Fruit fly (Drosophila melanogaster) whole organism, embryonic: Measurements from ENCODE around the gene CG15550.

Source experiments
- Awh ChIP-seq: fragments of 200-800 bp; sonication (Bioruptor generic); IDR thresholded peaks from 2 replicates; pipeline ENCODE4, ENCODE4 v1.3.6; 2022; ENCODE audit warnings: missing biosample characterization, missing genetic modification characterization
- CG1024 ChIP-seq: fragments of 200-800 bp; sonication (Bioruptor generic); IDR thresholded peaks from 2 replicates; pipeline ENCODE4 v1.3.6; 2022; ENCODE audit warnings: missing biosample characterization, missing genetic modification characterization
- CG11093 ChIP-seq: fragments of 200-800 bp; sonication (Bioruptor generic); IDR thresholded peaks from 3 replicates; pipeline ENCODE4 v1.3.6; 2022; ENCODE audit warnings: missing biosample characterization, missing genetic modification characterization
- CG12659 ChIP-seq: fragments of 200-800 bp; sonication (Bioruptor generic); optimal IDR thresholded peaks from 3 replicates; lab custom pipeline; 2017; ENCODE audit warnings: mild to moderate bottlenecking, missing biosample characterization, missing genetic modification reagents, missing genetic modification characterization
- CG12942 ChIP-seq: fragments of 200-800 bp; sonication (Bioruptor generic); optimal IDR thresholded peaks from 3 replicates; lab custom pipeline; 2016; ENCODE audit warnings: missing biosample characterization, missing genetic modification characterization
- CG13296 ChIP-seq: fragments of 200-800 bp; sonication (Bioruptor generic); optimal IDR thresholded peaks from 3 replicates; lab custom pipeline; 2018; ENCODE audit warnings: missing biosample characterization, mild to moderate bottlenecking, missing genetic modification characterization
- CG13424 ChIP-seq: fragments of 200-800 bp; sonication (Bioruptor generic); optimal IDR thresholded peaks from 2 replicates; lab custom pipeline; 2019; ENCODE audit warnings: missing biosample characterization, mild to moderate bottlenecking, missing genetic modification characterization, moderate library complexity
- CG14965 ChIP-seq: fragments of 200-800 bp; sonication (Bioruptor generic); optimal IDR thresholded peaks from 2 replicates; lab custom pipeline; 2016; ENCODE audit warnings: missing biosample characterization, missing genetic modification characterization, borderline replicate concordance
- CG15073 ChIP-seq: fragments of 200-800 bp; sonication (Bioruptor generic); optimal IDR thresholded peaks from 2 replicates; lab custom pipeline; 2016; ENCODE audit warnings: missing biosample characterization, missing genetic modification characterization
- CG15479 ChIP-seq: fragments of 200-800 bp; sonication (Bioruptor generic); optimal IDR thresholded peaks from 3 replicates; lab custom pipeline; 2019; ENCODE audit warnings: missing biosample characterization, mild to moderate bottlenecking, missing genetic modification characterization, moderate library complexity
- CG17328 ChIP-seq: fragments of 200-800 bp; sonication (Bioruptor generic); IDR thresholded peaks from 2 replicates; pipeline ENCODE4 v1.3.6; 2022; ENCODE audit warnings: missing biosample characterization, missing genetic modification characterization
- CG17912 ChIP-seq: fragments of 200-800 bp; sonication (Bioruptor generic); optimal IDR thresholded peaks from 2 replicates; lab custom pipeline; 2018; ENCODE audit warnings: missing biosample characterization, mild to moderate bottlenecking, missing genetic modification characterization
- CG2120 ChIP-seq: fragments of 200-800 bp; sonication (Bioruptor generic); optimal IDR thresholded peaks from 3 replicates; lab custom pipeline; 2016; ENCODE audit warnings: missing biosample characterization, missing genetic modification characterization
- CG2199 ChIP-seq: fragments of 200-800 bp; sonication (Bioruptor generic); IDR thresholded peaks from 3 replicates; pipeline ENCODE4 v1.3.6; 2022; ENCODE audit warnings: missing biosample characterization, missing genetic modification characterization
- CG30431 ChIP-seq: fragments of 200-800 bp; sonication (Bioruptor generic); optimal IDR thresholded peaks from 2 replicates; lab custom pipeline; 2017; ENCODE audit warnings: missing biosample characterization, missing genetic modification characterization
- CG32767 ChIP-seq: fragments of 200-800 bp; sonication (Bioruptor generic); IDR thresholded peaks from 2 replicates; pipeline ENCODE4 v1.3.6; 2022; ENCODE audit warnings: missing biosample characterization, missing genetic modification characterization
- CG5180 ChIP-seq: fragments of 200-800 bp; sonication (Bioruptor generic); optimal IDR thresholded peaks from 3 replicates; lab custom pipeline; 2017; ENCODE audit warnings: missing biosample characterization, missing genetic modification characterization, mild to moderate bottlenecking, moderate library complexity, missing genetic modification reagents
- CG6813 ChIP-seq: fragments of 200-800 bp; sonication (Bioruptor generic); optimal IDR thresholded peaks from 2 replicates; lab custom pipeline; 2017; ENCODE audit warnings: missing biosample characterization, missing genetic modification characterization, mild to moderate bottlenecking, moderate library complexity, missing genetic modification reagents
- CG7357 ChIP-seq: fragments of 200-800 bp; sonication (Bioruptor generic); IDR thresholded peaks from 3 replicates; pipeline ENCODE4 v1.3.6; 2022; ENCODE audit warnings: missing biosample characterization, missing genetic modification characterization
- CG7556 ChIP-seq: fragments of 200-800 bp; sonication (Bioruptor generic); optimal IDR thresholded peaks from 2 replicates; lab custom pipeline; 2017; ENCODE audit warnings: missing biosample characterization, mild to moderate bottlenecking, missing genetic modification characterization
- CG8924 ChIP-seq: fragments of 200-800 bp; optimal IDR thresholded peaks from 3 replicates; lab custom pipeline; 2019; ENCODE audit warnings: missing biosample characterization, mild to moderate bottlenecking, missing genetic modification characterization, moderate library complexity
- HHEX ChIP-seq: fragments of 200-800 bp; sonication (Bioruptor generic); optimal IDR thresholded peaks from 3 replicates; lab custom pipeline; 2017; ENCODE audit warnings: missing biosample characterization, mild to moderate bottlenecking, missing genetic modification characterization, missing genetic modification reagents
- Hand ChIP-seq: fragments of 200-800 bp; sonication (Bioruptor generic); optimal IDR thresholded peaks from 2 replicates; lab custom pipeline; 2017; ENCODE audit warnings: mild to moderate bottlenecking, missing biosample characterization, missing genetic modification reagents, missing genetic modification characterization
- Max ChIP-seq: fragments of 200-800 bp; sonication (Bioruptor generic); optimal IDR thresholded peaks from 2 replicates; lab custom pipeline; 2016; ENCODE audit warnings: missing biosample characterization, mild to moderate bottlenecking, missing genetic modification characterization
- Pdp1 ChIP-seq, 2 experiments: fragments of 200-800 bp; sonication (Bioruptor generic); optimal IDR thresholded peaks; 3 replicates each; lab custom pipeline; 2016; ENCODE audit warnings: missing biosample characterization in 2 of 2, missing genetic modification characterization in 2 of 2, mild to moderate bottlenecking in 1 of 2, moderate library complexity in 1 of 2
- Side ChIP-seq: fragments of 200-800 bp; sonication (Bioruptor generic); optimal IDR thresholded peaks from 2 replicates; lab custom pipeline; 2016; ENCODE audit warnings: missing biosample characterization, missing genetic modification characterization
- Sry-δ ChIP-seq: fragments of 200-800 bp; sonication (Bioruptor generic); optimal IDR thresholded peaks from 2 replicates; lab custom pipeline; 2016; ENCODE audit warnings: missing biosample characterization, missing genetic modification characterization
- aop ChIP-seq: fragments of 200-800 bp; sonication (Bioruptor generic); IDR thresholded peaks from 2 replicates; pipeline ENCODE4 v1.3.6; 2022; ENCODE audit warnings: missing biosample characterization, missing genetic modification characterization
- bab2 ChIP-seq: fragments of 200-800 bp; sonication (Bioruptor generic); optimal IDR thresholded peaks from 2 replicates; lab custom pipeline; 2016; ENCODE audit warnings: missing biosample characterization, missing genetic modification characterization
- bigmax ChIP-seq: fragments of 200-800 bp; sonication (Bioruptor generic); optimal IDR thresholded peaks from 2 replicates; lab custom pipeline; 2018; ENCODE audit warnings: missing biosample characterization, mild to moderate bottlenecking, missing genetic modification characterization
- bowl ChIP-seq: fragments of 200-800 bp; sonication (Bioruptor generic); IDR thresholded peaks from 2 replicates; pipeline ENCODE4 v1.3.6; 2022; ENCODE audit warnings: missing biosample characterization, missing genetic modification characterization
- cad ChIP-seq: fragments of >200 bp; optimal IDR thresholded peaks from 2 replicates; lab custom pipeline; 2017; ENCODE audit warnings: missing biosample characterization, missing genetic modification characterization
- crol ChIP-seq: fragments of 200-800 bp; sonication (Bioruptor generic); IDR thresholded peaks from 2 replicates; pipeline ENCODE4 v1.3.6; 2022; ENCODE audit warnings: missing biosample characterization, missing genetic modification characterization
- disco-r ChIP-seq: fragments of 200-800 bp; sonication (Bioruptor generic); optimal IDR thresholded peaks from 2 replicates; lab custom pipeline; 2016; ENCODE audit warnings: missing biosample characterization, missing genetic modification characterization
- ewg ChIP-seq: fragments of 200-800 bp; sonication (Bioruptor generic); optimal IDR thresholded peaks from 3 replicates; lab custom pipeline; 2017; ENCODE audit warnings: mild to moderate bottlenecking, missing biosample characterization, missing genetic modification reagents, missing genetic modification characterization
- exex ChIP-seq: fragments of 200-800 bp; sonication (Bioruptor generic); optimal IDR thresholded peaks from 4 replicates; lab custom pipeline; 2018; ENCODE audit warnings: missing biosample characterization, mild to moderate bottlenecking, missing genetic modification characterization, moderate library complexity
- gcm2 ChIP-seq: fragments of 200-800 bp; sonication (Bioruptor generic); optimal IDR thresholded peaks from 2 replicates; lab custom pipeline; 2016; ENCODE audit warnings: missing biosample characterization, missing genetic modification characterization
- grn ChIP-seq: fragments of 200-800 bp; sonication (Bioruptor generic); optimal IDR thresholded peaks from 3 replicates; lab custom pipeline; 2017; ENCODE audit warnings: missing biosample characterization, missing genetic modification characterization
- ken ChIP-seq: fragments of 200-800 bp; sonication (Bioruptor generic); IDR thresholded peaks from 3 replicates; pipeline ENCODE4 v1.3.6; 2022; ENCODE audit warnings: missing biosample characterization, missing genetic modification characterization
- lab ChIP-seq: fragments of 200-800 bp; sonication (Bioruptor generic); optimal IDR thresholded peaks from 3 replicates; lab custom pipeline; 2017; ENCODE audit warnings: missing biosample characterization, missing genetic modification characterization, mild to moderate bottlenecking, moderate library complexity, missing genetic modification reagents
- lbe ChIP-seq: fragments of 200-800 bp; sonication (Bioruptor generic); optimal IDR thresholded peaks from 2 replicates; lab custom pipeline; 2016; ENCODE audit warnings: missing biosample characterization, mild to moderate bottlenecking, missing genetic modification characterization
- lmd ChIP-seq: fragments of 200-800 bp; sonication (Bioruptor generic); IDR thresholded peaks from 2 replicates; pipeline ENCODE4 v1.3.6; 2022; ENCODE audit warnings: missing biosample characterization, missing genetic modification characterization
- nmo ChIP-seq: fragments of 200-800 bp; sonication (Bioruptor generic); optimal IDR thresholded peaks from 2 replicates; lab custom pipeline; 2018; ENCODE audit warnings: missing biosample characterization, mild to moderate bottlenecking, missing genetic modification characterization, moderate library complexity
- odd ChIP-seq: fragments of 200-800 bp; sonication (Bioruptor generic); optimal IDR thresholded peaks from 2 replicates; lab custom pipeline; 2017; ENCODE audit warnings: missing biosample characterization, mild to moderate bottlenecking, missing genetic modification characterization
- p53 ChIP-seq: fragments of 200-800 bp; sonication (Bioruptor generic); optimal IDR thresholded peaks from 2 replicates; lab custom pipeline; 2016; ENCODE audit warnings: missing biosample characterization, missing genetic modification characterization
- pros ChIP-seq: fragments of 200-800 bp; sonication (Bioruptor generic); optimal IDR thresholded peaks from 3 replicates; lab custom pipeline; 2019; ENCODE audit warnings: missing biosample characterization, mild to moderate bottlenecking, missing genetic modification characterization, moderate library complexity
- stwl ChIP-seq: fragments of 200-800 bp; sonication (Bioruptor generic); optimal IDR thresholded peaks from 3 replicates; lab custom pipeline; 2018; ENCODE audit warnings: missing biosample characterization, mild to moderate bottlenecking, missing genetic modification characterization, moderate library complexity
- sug ChIP-seq: fragments of 200-800 bp; optimal IDR thresholded peaks from 2 replicates; lab custom pipeline; 2019; ENCODE audit warnings: missing biosample characterization, mild to moderate bottlenecking, missing genetic modification characterization, moderate library complexity
- tap ChIP-seq: fragments of 200-800 bp; optimal IDR thresholded peaks from 3 replicates; lab custom pipeline; 2019; ENCODE audit warnings: missing biosample characterization, mild to moderate bottlenecking, missing genetic modification characterization, moderate library complexity
- ttk ChIP-seq: fragments of 200-800 bp; sonication (Bioruptor generic); IDR thresholded peaks from 2 replicates; pipeline ENCODE4 v2.1.2; 2022; ENCODE audit warnings: missing biosample characterization, missing genetic modification characterization
- tup ChIP-seq: fragments of 200-800 bp; sonication (Bioruptor generic); optimal IDR thresholded peaks from 2 replicates; lab custom pipeline; 2016; ENCODE audit warnings: missing biosample characterization, mild to moderate bottlenecking, missing genetic modification characterization, moderate library complexity
- twi ChIP-seq: fragments of 200-800 bp; optimal IDR thresholded peaks from 2 replicates; lab custom pipeline; 2019; ENCODE audit warnings: missing biosample characterization, mild to moderate bottlenecking, missing genetic modification characterization, moderate library complexity
- yki ChIP-seq: fragments of >200 bp; optimal IDR thresholded peaks from 3 replicates; lab custom pipeline; 2018
- zfh2 ChIP-seq: fragments of 200-800 bp; sonication (Bioruptor generic); optimal IDR thresholded peaks from 2 replicates; lab custom pipeline; 2016; ENCODE audit warnings: missing biosample characterization, missing genetic modification characterization

CG15550 gene

DNA sequence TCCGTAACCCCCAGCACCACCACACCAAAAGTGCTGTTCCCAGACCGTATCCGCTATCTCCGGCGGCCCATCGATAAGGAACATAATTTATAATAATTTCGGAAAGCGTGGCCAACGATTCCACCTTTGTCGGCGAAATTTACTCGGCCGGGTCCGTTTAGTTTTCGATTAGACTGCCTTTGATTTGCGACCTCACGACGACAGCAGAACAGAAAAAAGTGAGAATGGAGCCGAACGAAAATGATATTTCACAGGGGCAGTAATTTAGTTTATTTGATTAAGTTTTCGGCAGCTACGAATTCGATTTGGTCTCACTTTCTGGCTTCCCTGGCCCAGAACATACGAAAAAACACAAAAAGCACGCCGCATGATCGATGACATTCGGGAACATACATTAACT, 13.3 kb downstream of the CG15550 start (continued):
- no peak for TF ChIP-seq lbe (GFP tag; lab: Kevin White, UChicago)
- no peak for TF ChIP-seq nmo (GFP tag; lab: Kevin White, UChicago)
- TF ChIP-seq ewg (GFP tag; lab: Kevin White, UChicago) = no peak
- TF ChIP-seq stwl (tag; lab: Kevin White, UChicago) = no peak
- TF ChIP-seq yki = no peak
- no peak for TF ChIP-seq p53 (GFP tag; lab: Kevin White, UChicago)
- TF ChIP-seq ken (GFP tag; lab: Robert Waterston, UW) = no peak
- no peak for TF ChIP-seq Hand (GFP tag; lab: Kevin White, UChicago)
- TF ChIP-seq zfh2 (GFP tag; lab: Kevin White, UChicago) = no peak
- TF ChIP-seq CG13296 (GFP tag; lab: Kevin White, UChicago) = no peak
- TF ChIP-seq CG12942 (GFP tag; lab: Kevin White, UChicago) = no peak
- TF ChIP-seq Awh (GFP tag; lab: Robert Waterston, UW) = no peak
- no peak for TF ChIP-seq aop (GFP tag; lab: Robert Waterston, UW)
- peak; percentile 48 for TF ChIP-seq sug (tag; lab: Kevin White, UChicago)
- TF ChIP-seq bowl = no peak
- no peak for TF ChIP-seq disco-r
- no peak for TF ChIP-seq CG11093 (GFP tag; lab: Robert Waterston, UW)
- no peak for TF ChIP-seq tup (GFP tag; lab: Kevin White, UChicago)
- TF ChIP-seq odd (GFP tag; lab: Kevin White, UChicago) = no peak
- TF ChIP-seq CG5180 (GFP tag; lab: Kevin White, UChicago) = no peak
- TF ChIP-seq exex = peak; percentile 85
- no peak for TF ChIP-seq Side (GFP tag; lab: Kevin White, UChicago)
- no peak for TF ChIP-seq CG2199 (GFP tag; lab: Robert Waterston, UW)
- no peak for TF ChIP-seq lmd
- no peak for TF ChIP-seq bigmax (GFP tag; lab: Kevin White, UChicago)
- no peak for TF ChIP-seq CG14965 (GFP tag; lab: Kevin White, UChicago)
- TF ChIP-seq bab2 (GFP tag; lab: Kevin White, UChicago) = no peak
- TF ChIP-seq Max = no peak
- TF ChIP-seq Sry-δ = no peak
- TF ChIP-seq CG2120 = no peak
- no peak for TF ChIP-seq CG17328
- TF ChIP-seq lab (GFP tag; lab: Kevin White, UChicago) = peak; percentile 79
- TF ChIP-seq, all 482 proteins: peak for 6

DNA sequence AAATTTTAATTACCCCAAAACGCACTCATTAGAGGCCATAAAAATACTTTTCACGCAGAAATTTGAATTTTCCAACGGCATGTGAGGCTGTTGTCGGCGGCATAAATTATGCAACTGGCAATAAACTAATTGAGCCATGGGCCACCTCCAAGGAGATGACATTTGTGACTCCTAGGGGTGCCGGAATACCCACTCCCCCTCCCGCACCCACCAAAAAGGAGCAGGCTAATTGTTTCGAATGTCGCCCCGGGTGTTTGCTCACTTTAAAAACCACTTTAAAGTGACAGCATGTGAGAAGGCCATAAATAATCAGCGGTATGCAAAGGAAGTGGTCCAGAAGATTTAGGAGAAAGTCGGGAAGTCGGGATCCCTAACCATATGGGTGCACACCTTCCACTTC, 14.5 kb downstream of the CG15550 start:
- TF ChIP-seq CG32767 (no peak), tap (tag; lab: Kevin White, UChicago) (no peak), CG7357 (GFP tag; lab: Robert Waterston, UW) (no peak), CG12659 (GFP tag; lab: Kevin White, UChicago) (no peak), HHEX (GFP tag; lab: Kevin White, UChicago) (no peak), ttk (no peak), CG17912 (no peak), CG6813 (GFP tag; lab: Kevin White, UChicago) (no peak), crol (GFP tag; lab: Robert Waterston, UW) (peak; percentile 52; the same call in 1 of the 2 replicates), grn (GFP tag; lab: Kevin White, UChicago) (no peak), CG15073 (GFP tag; lab: Kevin White, UChicago) (no peak), CG13424 (tag; lab: Kevin White, UChicago) (no peak), CG30431 (GFP tag; lab: Kevin White, UChicago) (no peak), CG1024 (GFP tag; lab: Robert Waterston, UW) (no peak), twi (peak; percentile 59), CG8924 (tag; lab: Kevin White, UChicago) (no peak), pros (GFP tag; lab: Kevin White, UChicago) (no peak), CG15479 (no peak), Pdp1 (GFP tag; optimal IDR thresholded peaks at IDR 0.05; lab: Kevin White, UChicago) (peak in 1 of 2 experiments; percentile 32), CG7556 (GFP tag; lab: Kevin White, UChicago) (no peak), cad (peak; percentile 9), gcm2 (no peak)
